Fruit fly (Drosophila melanogaster): ENCODE measurements around the gene CG4619.
A peak's percentile ranks its signal among the peaks of the same experiment; 100 is the strongest.

CG4619 gene

dm6 chr2L:9954119-9954518 lies 15.5 kb downstream of the CG4619 start, which contains the start of the genes CG13126 and CG4709 (continued):
- TF ChIP-seq CG11398 (GFP tag; optimal IDR thresholded peaks at IDR 0.05) (no peak), Hr78 (GFP tag; optimal IDR thresholded peaks at IDR 0.05) (peak in 1 of 2 experiments; percentile 83), D (optimal IDR thresholded peaks at IDR 0.05) (no peak), D (GFP tag; optimal IDR thresholded peaks at IDR 0.05) (peak; percentile 87), Bteb2 (GFP tag; optimal IDR thresholded peaks at IDR 0.05) (peak; percentile 49), CG4282 (GFP tag; optimal IDR thresholded peaks at IDR 0.05) (no peak), CG18476 (GFP tag; optimal IDR thresholded peaks at IDR 0.05) (peak; percentile 81), z (GFP tag; IDR thresholded peaks at IDR 0.05) (no peak), ssp (GFP tag; IDR thresholded peaks at IDR 0.05) (peak; percentile 77), Max (GFP tag; optimal IDR thresholded peaks at IDR 0.05) (peak; percentile 92), CG13123 (GFP tag; optimal IDR thresholded peaks at IDR 0.05) (peak; percentile 75), nau (GFP tag; optimal IDR thresholded peaks at IDR 0.05) (peak; percentile 85), sob (GFP tag; IDR thresholded peaks at IDR 0.05) (peak; percentile 91), Hr39 (optimal IDR thresholded peaks at IDR 0.05) (no peak), Hand (GFP tag; optimal IDR thresholded peaks at IDR 0.05) (peak; percentile 69), CG2875 (GFP tag; optimal IDR thresholded peaks at IDR 0.05) (peak; percentile 77), ranshi (GFP tag; IDR thresholded peaks at IDR 0.05) (peak; percentile 91), zf30C (GFP tag; optimal IDR thresholded peaks at IDR 0.05) (no peak), CG16863 (GFP tag; optimal IDR thresholded peaks at IDR 0.05) (peak; percentile 24), Sry-δ (GFP tag; optimal IDR thresholded peaks at IDR 0.05) (peak; percentile 24), disco-r (GFP tag; optimal IDR thresholded peaks at IDR 0.05) (no peak), Nf-YC (tag; optimal IDR thresholded peaks at IDR 0.05) (peak; percentile 82), tna (GFP tag; IDR thresholded peaks at IDR 0.05; ENCODE audit: partially characterized antibody) (no peak), NFAT (GFP tag; IDR thresholded peaks at IDR 0.05) (peak; percentile 71; the same call in 1 of the 2 replicates), CG6689 (GFP tag; IDR thresholded peaks at IDR 0.05) (peak; percentile 93), pros (GFP tag; optimal IDR thresholded peaks at IDR 0.05) (peak; percentile 23), CkIIα-i1 (GFP tag; IDR thresholded peaks at IDR 0.05) (no peak), CG17186 (GFP tag; optimal IDR thresholded peaks at IDR 0.05) (peak; percentile 19), CG3065 (GFP tag; optimal IDR thresholded peaks at IDR 0.05) (peak; percentile 84), Rx (GFP tag; IDR thresholded peaks at IDR 0.05) (peak; percentile 60), ase (GFP tag; IDR thresholded peaks at IDR 0.05) (peak; percentile 89), CG15601 (tag; optimal IDR thresholded peaks at IDR 0.05) (peak; percentile 90), Dip2 (GFP tag; IDR thresholded peaks at IDR 0.05) (no peak), CG2889 (GFP tag; IDR thresholded peaks at IDR 0.05) (peak; percentile 74; the same call in 2 of the 3 replicates)

- TF ChIP-seq Med (GFP tag): peak; percentile 55
- no peak for TF ChIP-seq tin (GFP tag; optimal IDR thresholded peaks at IDR 0.05)
- TF ChIP-seq Dref (GFP tag; IDR thresholded peaks at IDR 0.05): 0 out of 2 replicates have a peak, but pooled peaks have one; percentile 28
- peak; percentile 60 for TF ChIP-seq Ets65A (GFP tag)
Measured at dm6 chr2L:9954696-9955095, 16.0 kb downstream of the CG4619 start.

dm6 chr2L:9956993-9957652 lies 18.5 kb downstream of the CG4619 start, which contains the start of the genes CG4658 and CG5846:
Gene CG4658, plus strand, starts transcription at chr2L:9957132.
Gene CG5846, minus strand, starts transcription at chr2L:9957237.
- TF ChIP-seq CG14014 (GFP tag; IDR thresholded peaks at IDR 0.05): peak; percentile 92
- TF ChIP-seq Sry-δ (GFP tag; optimal IDR thresholded peaks at IDR 0.05): peak; percentile 44
- TF ChIP-seq Dek (tag; optimal IDR thresholded peaks at IDR 0.05): peak; percentile 93
- peak; percentile 97 for TF ChIP-seq CG6689 (GFP tag; IDR thresholded peaks at IDR 0.05)
- TF ChIP-seq nerfin-1 (tag; optimal IDR thresholded peaks at IDR 0.05): peak; percentile 86
- TF ChIP-seq vnd (GFP tag; IDR thresholded peaks at IDR 0.05; ENCODE audit: partially characterized antibody): no peak
- peak; percentile 75 for TF ChIP-seq CG12744 (GFP tag; optimal IDR thresholded peaks at IDR 0.05)
- TF ChIP-seq CG30431 (GFP tag; optimal IDR thresholded peaks at IDR 0.05): peak; percentile 73
- peak; percentile 91 for TF ChIP-seq CG2202 (tag; optimal IDR thresholded peaks at IDR 0.05)
- peak; percentile 97 for TF ChIP-seq sens (GFP tag)
- TF ChIP-seq Stat92E (GFP tag; optimal IDR thresholded peaks at IDR 0.05): peak in 1 of 3 experiments; percentile 88
- TF ChIP-seq gsb (GFP tag; IDR thresholded peaks at IDR 0.05): peak; percentile 80
- TF ChIP-seq Hand (GFP tag; optimal IDR thresholded peaks at IDR 0.05): peak; percentile 79
- peak; percentile 91 for TF ChIP-seq CG12236 (GFP tag; optimal IDR thresholded peaks at IDR 0.05)
- peak; percentile 77 for TF ChIP-seq Adf1 (GFP tag; IDR thresholded peaks at IDR 0.05)
